Fruit fly (Drosophila melanogaster): ENCODE measurements around the gene Cyp28c1.

- no peak for TF ChIP-seq psq (optimal IDR thresholded peaks at IDR 0.05)
- TF ChIP-seq Sin3A (optimal IDR thresholded peaks at IDR 0.05), result no peak
Observed at dm6 chrX:11881686-11882085, 42.3 kb downstream of the Cyp28c1 start.

All from Kc167 (cell line).